Worm (Caenorhabditis elegans) whole organism, L1 larva: Measurements from ENCODE around the gene egas-3.

Experiments
- aly-2 ChIP-seq: fragments of 150-350 bp; optimal IDR thresholded peaks from 2 replicates; lab custom pipeline; 2014; ENCODE audit warnings: missing biosample characterization, missing genetic modification characterization
- dpl-1 ChIP-seq, 3 experiments: fragments of 150-350 bp in 2 of 3; sonication (generic microtip) in 1 of 3; optimal IDR thresholded peaks; 2 replicates each; lab custom pipeline; 2014 to 2017; ENCODE audit warnings: missing biosample characterization in 3 of 3, missing genetic modification characterization in 3 of 3, missing genetic modification reagents in 3 of 3
- dsc-1 ChIP-seq: sonication (generic microtip); optimal IDR thresholded peaks from 2 replicates; lab custom pipeline; 2016; ENCODE audit warnings: mild to moderate bottlenecking, missing genetic modification characterization, missing compliant biosample characterization
- efl-1 ChIP-seq, 4 experiments: fragments of 150-350 bp; optimal IDR thresholded peaks in 3 of 4; peaks in 1 of 4; 1 replicate in 1 of 4; 2 replicates in 3 of 4; lab custom pipeline; 2014; ENCODE audit warnings: missing biosample characterization in 2 of 4, missing genetic modification characterization in 2 of 4, missing genetic modification reagents in 2 of 4
- elt-3 ChIP-seq, 6 experiments: fragments of 150-350 bp in 1 of 6; sonication (generic microtip); optimal IDR thresholded peaks; 2 replicates each; lab custom pipeline; 2017 to 2018; ENCODE audit warnings: missing biosample characterization in 6 of 6, missing genetic modification characterization in 6 of 6, inconsistent platforms in 1 of 6
- ets-5 ChIP-seq: fragments of 200-800 bp; sonication (Bioruptor generic); IDR thresholded peaks from 2 replicates; pipeline ENCODE4 v1.3.6; 2022; ENCODE audit warnings: missing genetic modification characterization, missing compliant biosample characterization
- fkh-8 ChIP-seq: sonication (generic microtip); optimal IDR thresholded peaks from 2 replicates; lab custom pipeline; 2016; ENCODE audit warnings: mild to moderate bottlenecking, missing genetic modification characterization, missing compliant biosample characterization
- fos-1 ChIP-seq: fragments of 150-350 bp; optimal IDR thresholded peaks from 2 replicates; lab custom pipeline; 2014; ENCODE audit warnings: missing biosample characterization, missing genetic modification characterization
- grh-1 ChIP-seq: fragments of 200-800 bp; sonication (Bioruptor generic); IDR thresholded peaks from 2 replicates; pipeline ENCODE4 v1.3.6; 2022; ENCODE audit warnings: missing genetic modification reagents, missing genetic modification characterization, missing compliant biosample characterization
- hlh-4 ChIP-seq: sonication (generic microtip); optimal IDR thresholded peaks from 2 replicates; lab custom pipeline; 2016; ENCODE audit warnings: mild to moderate bottlenecking, missing genetic modification characterization, missing compliant biosample characterization
- irx-1 ChIP-seq: sonication (generic microtip); optimal IDR thresholded peaks from 2 replicates; lab custom pipeline; 2016; ENCODE audit warnings: missing genetic modification characterization, missing compliant biosample characterization
- isw-1 ChIP-seq: fragments of 200-800 bp; sonication (Bioruptor generic); IDR thresholded peaks from 2 replicates; pipeline ENCODE4 v1.3.6; 2022; ENCODE audit warnings: missing genetic modification characterization, missing compliant biosample characterization
- jun-1 ChIP-seq: fragments of 150-350 bp; optimal IDR thresholded peaks from 2 replicates; lab custom pipeline; 2014; ENCODE audit warnings: missing biosample characterization, missing genetic modification reagents, missing genetic modification characterization
- lin-14 ChIP-seq: fragments of 200-800 bp; sonication (Bioruptor generic); optimal IDR thresholded peaks from 2 replicates; lab custom pipeline; 2018; ENCODE audit warnings: mild to moderate bottlenecking, missing genetic modification characterization, moderate library complexity, missing compliant biosample characterization
- lin-39 ChIP-seq: fragments of 150-350 bp; optimal IDR thresholded peaks from 2 replicates; lab custom pipeline; 2014; ENCODE audit warnings: missing biosample characterization, missing genetic modification reagents, missing genetic modification characterization
- lsy-2 ChIP-seq, 2 experiments: fragments of 150-350 bp; optimal IDR thresholded peaks; 2 replicates each; lab custom pipeline; 2014; ENCODE audit warnings: missing biosample characterization in 2 of 2, missing genetic modification characterization in 2 of 2
- mef-2 ChIP-seq: fragments of 150-350 bp; optimal IDR thresholded peaks from 2 replicates; lab custom pipeline; 2014; ENCODE audit warnings: missing biosample characterization, missing genetic modification characterization
- nhr-11 ChIP-seq: fragments of 150-350 bp; optimal IDR thresholded peaks from 2 replicates; lab custom pipeline; 2014; ENCODE audit warnings: missing biosample characterization, missing genetic modification characterization
- nhr-12 ChIP-seq: sonication (generic microtip); optimal IDR thresholded peaks from 2 replicates; lab custom pipeline; 2017; ENCODE audit warnings: missing biosample characterization, missing genetic modification characterization
- nhr-20 ChIP-seq: sonication (generic microtip); optimal IDR thresholded peaks from 2 replicates; lab custom pipeline; 2016; ENCODE audit warnings: mild to moderate bottlenecking, missing genetic modification characterization, missing compliant biosample characterization
- nhr-47 ChIP-seq: sonication (generic microtip); optimal IDR thresholded peaks from 2 replicates; lab custom pipeline; 2016; ENCODE audit warnings: mild to moderate bottlenecking, missing genetic modification characterization, moderate library complexity, missing compliant biosample characterization
- nhr-71 ChIP-seq: sonication (generic microtip); optimal IDR thresholded peaks from 2 replicates; lab custom pipeline; 2016; ENCODE audit warnings: mild to moderate bottlenecking, missing genetic modification characterization, moderate library complexity, missing compliant biosample characterization
- nhr-77 ChIP-seq: fragments of 150-350 bp; optimal IDR thresholded peaks from 2 replicates; lab custom pipeline; 2014; ENCODE audit warnings: missing biosample characterization, missing genetic modification characterization
- nhr-84 ChIP-seq: sonication (generic microtip); optimal IDR thresholded peaks from 2 replicates; lab custom pipeline; 2017; ENCODE audit warnings: missing biosample characterization, missing genetic modification characterization
- nhr-90 ChIP-seq: sonication (generic microtip); optimal IDR thresholded peaks from 2 replicates; lab custom pipeline; 2016; ENCODE audit warnings: mild to moderate bottlenecking, missing genetic modification characterization, missing compliant biosample characterization; ENCODE audit not compliant: poor library complexity
- pax-3 ChIP-seq: fragments of 200-800 bp; sonication (Bioruptor generic); optimal IDR thresholded peaks from 2 replicates; lab custom pipeline; 2018; ENCODE audit warnings: mild to moderate bottlenecking, missing genetic modification characterization, moderate library complexity, missing compliant biosample characterization
- pqm-1 ChIP-seq: sonication (generic microtip); optimal IDR thresholded peaks from 3 replicates; lab custom pipeline; 2017; ENCODE audit warnings: missing biosample characterization, missing genetic modification characterization
- rnt-1 ChIP-seq: sonication (generic microtip); optimal IDR thresholded peaks from 2 replicates; lab custom pipeline; 2016; ENCODE audit warnings: mild to moderate bottlenecking, missing genetic modification characterization, moderate library complexity, missing compliant biosample characterization
- snu-23 ChIP-seq: sonication (generic microtip); optimal IDR thresholded peaks from 2 replicates; lab custom pipeline; 2016; ENCODE audit warnings: missing genetic modification characterization, missing compliant biosample characterization
- sox-4 ChIP-seq: sonication (generic microtip); optimal IDR thresholded peaks from 2 replicates; lab custom pipeline; 2016; ENCODE audit warnings: missing genetic modification characterization, missing compliant biosample characterization
- sptf-1 ChIP-seq: fragments of 150-350 bp; optimal IDR thresholded peaks from 2 replicates; lab custom pipeline; 2014; ENCODE audit warnings: missing biosample characterization, missing genetic modification characterization
- sup-37 ChIP-seq: fragments of 200-800 bp; sonication (Bioruptor generic); optimal IDR thresholded peaks from 2 replicates; lab custom pipeline; 2018; ENCODE audit warnings: mild to moderate bottlenecking, missing genetic modification characterization, missing compliant biosample characterization
- tlp-1 ChIP-seq: fragments of 150-350 bp; optimal IDR thresholded peaks from 2 replicates; lab custom pipeline; 2014; ENCODE audit warnings: missing biosample characterization, missing genetic modification characterization
- unc-30 ChIP-seq: sonication (generic microtip); optimal IDR thresholded peaks from 2 replicates; lab custom pipeline; 2017; ENCODE audit warnings: missing biosample characterization, missing genetic modification characterization
- unc-98 ChIP-seq: fragments of 200-800 bp; sonication (Bioruptor generic); IDR thresholded peaks from 2 replicates; pipeline ENCODE4 v1.3.6; 2022; ENCODE audit warnings: missing genetic modification characterization, missing compliant biosample characterization
- vab-15 ChIP-seq: sonication (generic microtip); optimal IDR thresholded peaks from 2 replicates; lab custom pipeline; 2017; ENCODE audit warnings: missing genotype, mild to moderate bottlenecking, missing genetic modification characterization, missing compliant biosample characterization
- xbp-1 ChIP-seq: sonication (generic microtip); optimal IDR thresholded peaks from 2 replicates; lab custom pipeline; 2016; ENCODE audit warnings: missing genetic modification characterization, missing compliant biosample characterization
- zip-4 ChIP-seq: fragments of 200-800 bp; sonication (Bioruptor generic); optimal IDR thresholded peaks from 2 replicates; lab custom pipeline; 2018; ENCODE audit warnings: mild to moderate bottlenecking, missing genetic modification characterization, moderate library complexity, missing compliant biosample characterization
- ztf-11 ChIP-seq, 2 experiments: sonication (generic microtip); optimal IDR thresholded peaks; 2 replicates each; lab custom pipeline; 2016 to 2017; ENCODE audit warnings: missing genetic modification characterization in 2 of 2, missing biosample characterization in 1 of 2, missing compliant biosample characterization in 1 of 2

egas-3 gene

ce11 chrV:18614498-18614897, 21.6 kb downstream of the egas-3 start (continued):
- TF ChIP-seq pqm-1 = no peak
- TF ChIP-seq tlp-1 (tag; lab: Kevin White, UChicago) = no peak
- TF ChIP-seq zip-4 = no peak

DNA sequence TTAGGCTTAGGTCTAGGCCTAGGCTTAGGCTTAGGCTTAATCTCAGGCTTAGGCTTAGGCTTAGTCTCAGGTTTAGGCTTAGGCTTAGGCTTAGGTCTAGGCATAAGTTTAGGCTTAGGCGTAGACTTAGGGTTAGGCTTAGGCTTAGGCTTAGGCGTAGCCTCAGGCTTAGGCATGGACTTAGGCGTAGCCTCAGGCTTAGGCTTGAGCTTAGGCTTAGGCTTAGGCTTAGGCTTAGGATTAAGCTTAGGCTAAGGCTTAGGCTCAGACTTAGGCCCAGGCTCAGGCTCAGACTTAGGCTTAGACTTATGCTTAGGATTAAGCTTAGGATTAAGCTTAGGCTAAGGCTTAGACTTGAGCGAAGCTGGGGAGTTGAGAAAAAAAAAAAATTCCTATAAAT, 23.0 kb downstream of the egas-3 start:
- TF ChIP-seq unc-30 = no peak
- no peak for TF ChIP-seq mef-2 (tag; lab: Kevin White, UChicago)
- TF ChIP-seq sox-4 (tag; lab: Kevin White, UChicago) = no peak
- no peak for TF ChIP-seq ets-5 (GFP tag; lab: Robert Waterston, UW)
- no peak for TF ChIP-seq zip-4
- TF ChIP-seq vab-15 (tag; lab: Kevin White, UChicago) = no peak
- no peak for TF ChIP-seq nhr-77 (tag; lab: Kevin White, UChicago)
- no peak for TF ChIP-seq nhr-20 (tag; lab: Kevin White, UChicago)
- no peak for TF ChIP-seq snu-23 (GFP tag; lab: Kevin White, UChicago)
- no peak for TF ChIP-seq isw-1
- no peak for TF ChIP-seq irx-1 (tag; lab: Kevin White, UChicago)
- TF ChIP-seq ztf-11 (tag; optimal IDR thresholded peaks at IDR 0.05; lab: Kevin White, UChicago) = no peak
- TF ChIP-seq nhr-11 = no peak

DNA sequence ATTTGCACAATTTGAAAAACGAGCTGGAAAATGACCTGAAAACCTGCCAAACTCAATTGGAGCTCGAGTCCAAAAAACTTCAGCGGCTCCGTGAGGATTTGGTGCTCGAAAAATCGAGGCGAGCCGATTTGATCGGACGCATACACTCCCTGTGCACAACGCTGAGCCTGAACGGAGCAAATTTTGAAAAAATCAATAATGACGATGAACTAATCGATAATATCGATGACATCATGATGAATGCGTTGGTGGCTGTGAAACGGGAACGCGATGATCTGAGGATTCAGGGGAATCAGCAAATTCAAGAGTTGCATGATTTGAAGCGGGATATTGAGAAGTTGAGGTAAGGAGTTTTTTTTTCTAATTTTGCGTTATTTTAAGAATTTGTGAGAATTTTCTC, 30.6 kb downstream of the egas-3 start:
- TF ChIP-seq nhr-71 (tag; lab: Kevin White, UChicago) (no peak), fos-1 (no peak), sox-4 (tag; lab: Kevin White, UChicago) (no peak), unc-98 (no peak), grh-1 (GFP tag; lab: Robert Waterston, UW) (no peak), sptf-1 (tag; lab: Kevin White, UChicago) (no peak), lsy-2 (tag; optimal IDR thresholded peaks at IDR 0.05; lab: Kevin White, UChicago) (no peak), sup-37 (GFP tag; lab: Kevin White, UChicago) (no peak)

DNA sequence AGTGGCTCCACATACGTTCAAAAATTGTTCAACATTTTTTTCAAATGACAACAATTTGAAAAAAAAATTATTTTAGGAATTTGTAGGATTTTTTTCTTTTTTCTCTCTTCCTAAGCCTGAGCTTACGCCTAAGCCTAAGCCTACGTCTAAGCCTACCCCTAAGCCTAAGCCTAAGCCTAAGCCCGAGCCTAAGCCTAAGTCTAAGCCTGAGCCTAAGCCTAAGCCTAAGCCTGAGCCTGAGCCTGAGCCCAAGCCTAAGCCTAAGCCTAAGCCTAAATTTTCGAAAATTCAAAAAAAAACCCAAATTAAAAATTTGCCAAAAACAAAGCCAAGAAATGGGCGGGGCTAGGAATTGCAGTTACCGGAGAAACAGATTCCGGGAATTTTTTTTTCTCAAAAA, 38.4 kb downstream of the egas-3 start:
- no peak for TF ChIP-seq lin-14 (GFP tag; lab: Kevin White, UChicago)
- no peak for TF ChIP-seq rnt-1 (tag; lab: Kevin White, UChicago)
- no peak for TF ChIP-seq nhr-90 (tag; lab: Kevin White, UChicago)
- no peak for TF ChIP-seq aly-2 (tag; lab: Kevin White, UChicago)
- no peak for TF ChIP-seq grh-1 (GFP tag; lab: Robert Waterston, UW)
- no peak for TF ChIP-seq nhr-47 (tag; lab: Kevin White, UChicago)
- TF ChIP-seq sptf-1 (tag; lab: Kevin White, UChicago) = no peak
- TF ChIP-seq ets-5 (GFP tag; lab: Robert Waterston, UW) = no peak
- TF ChIP-seq elt-3 (tag; optimal IDR thresholded peaks at IDR 0.05; lab: Kevin White, UChicago) = no peak
- TF ChIP-seq fos-1 = no peak
- TF ChIP-seq efl-1 (optimal IDR thresholded peaks at IDR 0.05; lab: Kevin White, UChicago) = no peak
- no peak for TF ChIP-seq efl-1 (GFP tag; optimal IDR thresholded peaks at IDR 0.05 in 1 of 2; lab: Kevin White, UChicago)
- TF ChIP-seq hlh-4 (tag; lab: Kevin White, UChicago) = no peak
- TF ChIP-seq nhr-12 (tag; lab: Kevin White, UChicago) = no peak
- no peak for TF ChIP-seq fkh-8
- no peak for TF ChIP-seq sup-37 (GFP tag; lab: Kevin White, UChicago)

DNA sequence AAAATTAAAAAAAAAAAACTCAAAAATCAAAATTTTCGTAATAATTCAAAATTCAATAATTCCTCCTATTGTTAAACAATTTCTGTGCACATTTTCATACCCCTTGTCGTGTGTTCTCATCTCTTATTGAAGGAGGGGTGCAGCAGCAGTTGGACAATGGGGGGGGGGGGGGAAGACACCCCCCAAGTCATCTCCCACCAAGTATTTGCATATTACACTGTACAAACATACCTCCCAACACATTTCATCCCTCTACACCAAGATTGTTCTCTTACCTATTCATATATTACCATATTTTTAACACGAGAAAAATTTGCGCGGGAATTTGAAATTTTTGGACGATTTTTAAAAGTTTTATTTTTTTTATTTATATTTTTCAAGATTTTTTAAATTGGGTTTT, 39.9 kb downstream of the egas-3 start:
- no peak for TF ChIP-seq nhr-84 (tag; lab: Kevin White, UChicago)
- TF ChIP-seq dsc-1 (tag; lab: Kevin White, UChicago) = no peak
- TF ChIP-seq xbp-1 (tag; lab: Kevin White, UChicago) = no peak
- no peak for TF ChIP-seq jun-1 (tag; lab: Kevin White, UChicago)
- no peak for TF ChIP-seq elt-3 (tag; optimal IDR thresholded peaks at IDR 0.05; lab: Kevin White, UChicago)
- TF ChIP-seq rnt-1 (tag; lab: Kevin White, UChicago) = no peak
- TF ChIP-seq tlp-1 (tag; lab: Kevin White, UChicago) = no peak
- TF ChIP-seq dpl-1 (GFP tag; optimal IDR thresholded peaks at IDR 0.05; lab: Kevin White, UChicago) = no peak
- no peak for TF ChIP-seq lin-39
- TF ChIP-seq pax-3 = no peak
